Fruit fly (Drosophila melanogaster): Measurements from ENCODE around the gene Ama.

The Ama gene

dm6 chr3R:6762794-6763407 is 508 bp downstream of the Ama start:
- TF ChIP-seq CTCF (optimal IDR thresholded peaks at IDR 0.05) (no peak), CG8478 (optimal IDR thresholded peaks at IDR 0.05) (no peak)

- TF ChIP-seq CTCF (optimal IDR thresholded peaks at IDR 0.05) = no peak
- TF ChIP-seq CG8478 (optimal IDR thresholded peaks at IDR 0.05) = no peak
These were observed 2.5 kb downstream of the Ama start for dm6 chr3R:6764848-6765247.

dm6 chr3R:6766171-6766591 is 3.8 kb downstream of the Ama start:
- TF ChIP-seq CG8478 (optimal IDR thresholded peaks at IDR 0.05) = no peak
- TF ChIP-seq CTCF (optimal IDR thresholded peaks at IDR 0.05) = no peak

- TF ChIP-seq CG8478 (optimal IDR thresholded peaks at IDR 0.05) (no peak), CTCF (optimal IDR thresholded peaks at IDR 0.05) (no peak)
These were observed 4.5 kb downstream of the Ama start for dm6 chr3R:6766928-6767327.

- TF ChIP-seq CTCF (optimal IDR thresholded peaks at IDR 0.05) (peak; percentile 15 to 42), CG8478 (optimal IDR thresholded peaks at IDR 0.05) (no peak)
These were observed 5.9 kb downstream of the Ama start for dm6 chr3R:6768256-6768655.

- TF ChIP-seq CG8478 (optimal IDR thresholded peaks at IDR 0.05) (no peak), CTCF (optimal IDR thresholded peaks at IDR 0.05) (no peak)
These were observed 9.4 kb downstream of the Ama start for dm6 chr3R:6771797-6772196.

- TF ChIP-seq CG8478 (optimal IDR thresholded peaks at IDR 0.05) (no peak), CTCF (optimal IDR thresholded peaks at IDR 0.05) (no peak)
These were observed 14.4 kb downstream of the Ama start for dm6 chr3R:6776797-6777196.

- TF ChIP-seq CG8478 (optimal IDR thresholded peaks at IDR 0.05) (no peak), CTCF (optimal IDR thresholded peaks at IDR 0.05) (peak; percentile 58 to 71)
These were observed 17.6 kb downstream of the Ama start for dm6 chr3R:6780004-6780403.

- peak in 1 of 2 experiments; percentile 40 for TF ChIP-seq CTCF (optimal IDR thresholded peaks at IDR 0.05)
- no peak for TF ChIP-seq CG8478 (optimal IDR thresholded peaks at IDR 0.05)
These were observed 28.9 kb downstream of the Ama start, which contains the start of gene Dfd for dm6 chr3R:6791189-6791886. Gene Dfd, plus strand, starts transcription at chr3R:6791836.

- TF ChIP-seq CG8478 (optimal IDR thresholded peaks at IDR 0.05) (no peak), CTCF (optimal IDR thresholded peaks at IDR 0.05) (no peak)
These were observed 38.8 kb downstream of the Ama start for dm6 chr3R:6801153-6801552.

- TF ChIP-seq CG8478 (optimal IDR thresholded peaks at IDR 0.05) (no peak), CTCF (optimal IDR thresholded peaks at IDR 0.05) (no peak)
These were observed 42.4 kb downstream of the Ama start for dm6 chr3R:6804695-6805300.

- TF ChIP-seq CTCF (optimal IDR thresholded peaks at IDR 0.05) = no peak
- TF ChIP-seq CG8478 (optimal IDR thresholded peaks at IDR 0.05) = no peak
These were observed 43.6 kb downstream of the Ama start for dm6 chr3R:6805948-6806347.

- TF ChIP-seq CG8478 (optimal IDR thresholded peaks at IDR 0.05) (no peak), CTCF (optimal IDR thresholded peaks at IDR 0.05) (peak; percentile 61 to 74)
These were observed 44.3 kb downstream of the Ama start for dm6 chr3R:6806654-6807053.

- TF ChIP-seq CTCF (optimal IDR thresholded peaks at IDR 0.05) (no peak), CG8478 (optimal IDR thresholded peaks at IDR 0.05) (no peak)
These were observed 47.5 kb downstream of the Ama start for dm6 chr3R:6809873-6810272.

dm6 chr3R:6810574-6810973 is 48.2 kb downstream of the Ama start:
- TF ChIP-seq CTCF (optimal IDR thresholded peaks at IDR 0.05) (no peak), CG8478 (optimal IDR thresholded peaks at IDR 0.05) (no peak)

Data from S2 (cell line).